Worm (Caenorhabditis elegans) whole organism, L1 larva: ENCODE data around the gene srt-41.

Experiments used
- ceh-82 ChIP-seq, 3 experiments: fragments of 150-350 bp in 1 of 3; sonication (generic microtip) in 2 of 3; optimal IDR thresholded peaks; 2 replicates each; lab custom pipeline; 2014 to 2017; ENCODE audit warnings: missing biosample characterization in 3 of 3, missing genetic modification characterization in 3 of 3
- fos-1 ChIP-seq: fragments of 150-350 bp; optimal IDR thresholded peaks from 2 replicates; lab custom pipeline; 2014; ENCODE audit warnings: missing biosample characterization, missing genetic modification characterization
- irx-1 ChIP-seq: sonication (generic microtip); optimal IDR thresholded peaks from 2 replicates; lab custom pipeline; 2016; ENCODE audit warnings: missing genetic modification characterization, missing compliant biosample characterization
- jun-1 ChIP-seq: fragments of 150-350 bp; optimal IDR thresholded peaks from 2 replicates; lab custom pipeline; 2014; ENCODE audit warnings: missing biosample characterization, missing genetic modification reagents, missing genetic modification characterization
- nhr-76 ChIP-seq: sonication (generic microtip); optimal IDR thresholded peaks from 2 replicates; lab custom pipeline; 2017; ENCODE audit warnings: missing biosample characterization, missing genetic modification characterization
- pag-3 ChIP-seq: sonication (generic microtip); optimal IDR thresholded peaks from 2 replicates; lab custom pipeline; 2017; ENCODE audit warnings: missing genetic modification characterization, mild to moderate bottlenecking, missing compliant biosample characterization, antibody characterized with exemption, borderline replicate concordance; ENCODE audit not compliant: insufficient read depth

DNA sequence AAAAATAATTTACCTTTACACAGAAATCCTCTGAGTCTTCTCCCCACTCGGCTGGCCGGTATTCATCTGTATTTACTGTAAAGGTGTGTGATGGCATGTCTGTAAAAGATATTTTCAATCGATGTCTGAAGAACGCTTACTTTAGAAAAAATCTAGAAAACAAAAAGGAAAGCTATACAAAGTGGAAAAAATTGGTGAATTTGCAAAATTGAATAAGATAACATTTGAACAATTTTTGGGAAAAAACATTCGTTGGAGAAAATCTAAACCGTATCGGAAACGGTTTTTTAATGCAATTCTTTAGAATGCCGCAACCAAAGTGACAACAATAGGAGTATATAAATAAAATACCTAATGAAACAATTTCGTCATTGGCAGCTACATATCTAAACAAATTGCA is 21.0 kb downstream of the srt-41 start, which contains the start of gene F36H9.5:
- no peak for TF ChIP-seq fos-1
- no peak for TF ChIP-seq nhr-76 (tag; lab: Kevin White, UChicago)
- no peak for TF ChIP-seq ceh-82 (tag; optimal IDR thresholded peaks at IDR 0.05; lab: Kevin White, UChicago)
- no peak for TF ChIP-seq jun-1 (tag; lab: Kevin White, UChicago)
- no peak for TF ChIP-seq pag-3
- TF ChIP-seq irx-1 (tag; lab: Kevin White, UChicago) = no peak
